Fruit fly (Drosophila melanogaster) whole organism, embryonic: Measurements from ENCODE around the gene CG11698.
A peak's percentile ranks its signal among the peaks of the same experiment; 100 is the strongest.

Experiments
- Abd-B ChIP-seq: fragments of 200-800 bp; sonication (Bioruptor generic); optimal IDR thresholded peaks from 2 replicates; lab custom pipeline; 2018; ENCODE audit warnings: missing biosample characterization, mild to moderate bottlenecking, missing genetic modification characterization, moderate library complexity
- CG10267 ChIP-seq: fragments of 200-800 bp; sonication (Bioruptor generic); optimal IDR thresholded peaks from 2 replicates; lab custom pipeline; 2018; ENCODE audit warnings: missing biosample characterization, mild to moderate bottlenecking, missing genetic modification characterization, moderate library complexity
- CG10565 ChIP-seq: fragments of 200-800 bp; sonication (Bioruptor generic); optimal IDR thresholded peaks from 3 replicates; lab custom pipeline; 2016; ENCODE audit warnings: missing biosample characterization, mild to moderate bottlenecking, missing genetic modification characterization
- CG12219 ChIP-seq: fragments of 200-800 bp; sonication (Bioruptor generic); optimal IDR thresholded peaks from 3 replicates; lab custom pipeline; 2018; ENCODE audit warnings: missing biosample characterization, mild to moderate bottlenecking, missing genetic modification characterization
- CG13123 ChIP-seq: fragments of 200-800 bp; sonication (Bioruptor generic); optimal IDR thresholded peaks from 2 replicates; lab custom pipeline; 2016; ENCODE audit warnings: missing biosample characterization, missing genetic modification characterization
- CG13296 ChIP-seq: fragments of 200-800 bp; sonication (Bioruptor generic); optimal IDR thresholded peaks from 3 replicates; lab custom pipeline; 2018; ENCODE audit warnings: missing biosample characterization, mild to moderate bottlenecking, missing genetic modification characterization
- CG14050 ChIP-seq: fragments of 200-800 bp; sonication (Bioruptor generic); IDR thresholded peaks from 3 replicates; pipeline ENCODE4 v1.3.6; 2022; ENCODE audit warnings: missing biosample characterization, missing genetic modification characterization
- CG14710 ChIP-seq: fragments of 200-800 bp; sonication (Bioruptor generic); optimal IDR thresholded peaks from 3 replicates; lab custom pipeline; 2019; ENCODE audit warnings: missing biosample characterization, mild to moderate bottlenecking, missing genetic modification characterization, moderate library complexity
- CG15269 ChIP-seq: fragments of 200-800 bp; sonication (Bioruptor generic); optimal IDR thresholded peaks from 2 replicates; lab custom pipeline; 2018; ENCODE audit warnings: missing biosample characterization, mild to moderate bottlenecking, missing genetic modification characterization, moderate library complexity
- CG1529 ChIP-seq: fragments of 200-800 bp; sonication (Bioruptor generic); optimal IDR thresholded peaks from 3 replicates; lab custom pipeline; 2018; ENCODE audit warnings: missing biosample characterization, missing genetic modification characterization
- CG1647 ChIP-seq: fragments of 200-800 bp; sonication (Bioruptor generic); optimal IDR thresholded peaks from 3 replicates; lab custom pipeline; 2016; ENCODE audit warnings: missing biosample characterization, missing genetic modification characterization
- CG1792 ChIP-seq: fragments of 200-800 bp; sonication (Bioruptor generic); optimal IDR thresholded peaks from 2 replicates; lab custom pipeline; 2016; ENCODE audit warnings: missing biosample characterization, missing genetic modification characterization
- CG1832 ChIP-seq: fragments of 200-800 bp; sonication (Bioruptor generic); optimal IDR thresholded peaks from 2 replicates; lab custom pipeline; 2017; ENCODE audit warnings: missing biosample characterization, mild to moderate bottlenecking, missing genetic modification characterization, inconsistent platforms
- CG2199 ChIP-seq: fragments of 200-800 bp; sonication (Bioruptor generic); IDR thresholded peaks from 3 replicates; pipeline ENCODE4 v1.3.6; 2022; ENCODE audit warnings: missing biosample characterization, missing genetic modification characterization
- CG2202 ChIP-seq: fragments of 200-800 bp; sonication (Bioruptor generic); optimal IDR thresholded peaks from 2 replicates; lab custom pipeline; 2018; ENCODE audit warnings: missing biosample characterization, mild to moderate bottlenecking, missing genetic modification characterization
- CG31388 ChIP-seq: fragments of 200-800 bp; sonication (Bioruptor generic); optimal IDR thresholded peaks from 2 replicates; lab custom pipeline; 2016; ENCODE audit warnings: missing biosample characterization, missing genetic modification characterization
- CG32767 ChIP-seq: fragments of 200-800 bp; sonication (Bioruptor generic); IDR thresholded peaks from 2 replicates; pipeline ENCODE4 v1.3.6; 2022; ENCODE audit warnings: missing biosample characterization, missing genetic modification characterization
- CG33213 ChIP-seq: fragments of 200-800 bp; sonication (Bioruptor generic); optimal IDR thresholded peaks from 3 replicates; lab custom pipeline; 2016; ENCODE audit warnings: missing biosample characterization, missing genetic modification characterization
- CG3847 ChIP-seq: fragments of 200-800 bp; sonication (Bioruptor generic); IDR thresholded peaks from 2 replicates; pipeline ENCODE4 v1.3.6; 2022; ENCODE audit warnings: missing biosample characterization, missing genetic modification characterization
- CG5180 ChIP-seq: fragments of 200-800 bp; sonication (Bioruptor generic); optimal IDR thresholded peaks from 3 replicates; lab custom pipeline; 2017; ENCODE audit warnings: missing biosample characterization, missing genetic modification characterization, mild to moderate bottlenecking, moderate library complexity, missing genetic modification reagents
- CG6254 ChIP-seq: fragments of 200-800 bp; sonication (Bioruptor generic); optimal IDR thresholded peaks from 3 replicates; lab custom pipeline; 2017; ENCODE audit warnings: mild to moderate bottlenecking, missing biosample characterization, missing genetic modification reagents, missing genetic modification characterization
- CG7271 ChIP-seq: fragments of 200-800 bp; sonication (Bioruptor generic); optimal IDR thresholded peaks from 2 replicates; lab custom pipeline; 2018; ENCODE audit warnings: missing biosample characterization, mild to moderate bottlenecking, missing genetic modification characterization, moderate library complexity
- CG7357 ChIP-seq: fragments of 200-800 bp; sonication (Bioruptor generic); IDR thresholded peaks from 3 replicates; pipeline ENCODE4 v1.3.6; 2022; ENCODE audit warnings: missing biosample characterization, missing genetic modification characterization
- CG7786 ChIP-seq: fragments of 200-800 bp; sonication (Bioruptor generic); optimal IDR thresholded peaks from 2 replicates; lab custom pipeline; 2016; ENCODE audit warnings: missing biosample characterization, missing genetic modification characterization
- CG7839 ChIP-seq: fragments of 200-800 bp; sonication (Bioruptor generic); optimal IDR thresholded peaks from 3 replicates; lab custom pipeline; 2018; ENCODE audit warnings: missing biosample characterization, mild to moderate bottlenecking, missing genetic modification characterization, moderate library complexity
- CG8924 ChIP-seq: fragments of 200-800 bp; optimal IDR thresholded peaks from 3 replicates; lab custom pipeline; 2019; ENCODE audit warnings: missing biosample characterization, mild to moderate bottlenecking, missing genetic modification characterization, moderate library complexity
- CG9215 ChIP-seq: fragments of 200-800 bp; sonication (Bioruptor generic); IDR thresholded peaks from 2 replicates; pipeline ENCODE4 v1.3.6; 2022; ENCODE audit warnings: missing biosample characterization, missing genetic modification characterization
- Dbx ChIP-seq: fragments of 200-800 bp; sonication (Bioruptor generic); IDR thresholded peaks from 3 replicates; pipeline ENCODE4 v1.3.6; 2022; ENCODE audit warnings: missing biosample characterization, missing genetic modification characterization
- Deaf1 ChIP-seq: fragments of 200-800 bp; optimal IDR thresholded peaks from 3 replicates; lab custom pipeline; 2019; ENCODE audit warnings: missing biosample characterization, mild to moderate bottlenecking, missing genetic modification characterization, moderate library complexity
- HLH4C ChIP-seq: fragments of 200-800 bp; sonication (Bioruptor generic); IDR thresholded peaks from 3 replicates; pipeline ENCODE4 v1.3.6; 2022; ENCODE audit warnings: missing biosample characterization, missing genetic modification characterization; ENCODE audit not compliant: partially characterized antibody
- Hr51 ChIP-seq, 2 experiments: fragments of 200-800 bp; sonication (Bioruptor generic); optimal IDR thresholded peaks; 2 replicates in 1 of 2; 3 replicates in 1 of 2; lab custom pipeline; 2016 to 2018; ENCODE audit warnings: missing biosample characterization in 2 of 2, missing genetic modification characterization in 2 of 2, mild to moderate bottlenecking in 1 of 2, moderate library complexity in 1 of 2
- Lpt ChIP-seq: fragments of >200 bp; optimal IDR thresholded peaks from 2 replicates; lab custom pipeline; 2018; ENCODE audit warnings: missing biosample characterization, missing genetic modification characterization
- Neu2 ChIP-seq: fragments of 200-800 bp; sonication (Bioruptor generic); optimal IDR thresholded peaks from 3 replicates; lab custom pipeline; 2016; ENCODE audit warnings: missing biosample characterization, missing genetic modification characterization, borderline replicate concordance
- Xbp1 ChIP-seq: fragments of 200-800 bp; sonication (Bioruptor generic); optimal IDR thresholded peaks from 3 replicates; lab custom pipeline; 2016; ENCODE audit warnings: missing biosample characterization, mild to moderate bottlenecking, missing genetic modification characterization
- ato ChIP-seq: fragments of 200-800 bp; sonication (Bioruptor generic); IDR thresholded peaks from 2 replicates; pipeline ENCODE4 v1.3.6; 2022; ENCODE audit warnings: missing biosample characterization, missing genetic modification characterization; ENCODE audit not compliant: partially characterized antibody
- disco-r ChIP-seq: fragments of 200-800 bp; sonication (Bioruptor generic); optimal IDR thresholded peaks from 2 replicates; lab custom pipeline; 2016; ENCODE audit warnings: missing biosample characterization, missing genetic modification characterization
- fd102C ChIP-seq: fragments of 200-800 bp; sonication (Bioruptor generic); optimal IDR thresholded peaks from 2 replicates; lab custom pipeline; 2018; ENCODE audit warnings: missing biosample characterization, mild to moderate bottlenecking, missing genetic modification characterization, moderate library complexity
- fu2 ChIP-seq: fragments of 200-800 bp; sonication (Bioruptor generic); optimal IDR thresholded peaks from 2 replicates; lab custom pipeline; 2016; ENCODE audit warnings: missing biosample characterization, missing genetic modification characterization
- kay ChIP-seq: fragments of 200-800 bp; sonication (Bioruptor generic); optimal IDR thresholded peaks from 2 replicates; lab custom pipeline; 2016; ENCODE audit warnings: missing biosample characterization, missing genetic modification characterization
- lola ChIP-seq, 3 experiments: fragments of >200 bp in 2 of 3; fragments of 200-800 bp in 1 of 3; sonication (Bioruptor generic) in 1 of 3; optimal IDR thresholded peaks; 2 replicates each; lab custom pipeline; 2017 to 2019; ENCODE audit warnings: missing biosample characterization in 3 of 3, missing genetic modification characterization in 3 of 3, mild to moderate bottlenecking in 1 of 3, moderate library complexity in 1 of 3
- lov ChIP-seq, 2 experiments: fragments of 200-800 bp in 1 of 2; fragments of >200 bp in 1 of 2; sonication (Bioruptor generic) in 1 of 2; IDR thresholded peaks in 1 of 2; optimal IDR thresholded peaks in 1 of 2; 2 replicates in 1 of 2; 3 replicates in 1 of 2; pipeline versions ENCODE4 v1.3.6 to Lab custom; 2017 to 2022; ENCODE audit warnings: missing biosample characterization in 1 of 2, missing genetic modification characterization in 1 of 2
- mam ChIP-seq: fragments of 200-800 bp; sonication (Bioruptor generic); optimal IDR thresholded peaks from 3 replicates; lab custom pipeline; 2016; ENCODE audit warnings: missing biosample characterization, missing genetic modification characterization
- rib ChIP-seq: fragments of 200-800 bp; sonication (Bioruptor generic); IDR thresholded peaks from 2 replicates; pipeline ENCODE4 v1.3.6; 2022; ENCODE audit warnings: missing biosample characterization, missing genetic modification characterization
- salm ChIP-seq: fragments of 200-800 bp; sonication (Bioruptor generic); optimal IDR thresholded peaks from 2 replicates; lab custom pipeline; 2018; ENCODE audit warnings: missing biosample characterization, mild to moderate bottlenecking, missing genetic modification characterization
- sd ChIP-seq: fragments of 200-800 bp; sonication (Bioruptor generic); optimal IDR thresholded peaks from 3 replicates; lab custom pipeline; 2018; ENCODE audit warnings: missing biosample characterization, mild to moderate bottlenecking, missing genetic modification characterization, moderate library complexity
- slou ChIP-seq: fragments of 200-800 bp; sonication (Bioruptor generic); optimal IDR thresholded peaks from 3 replicates; lab custom pipeline; 2016; ENCODE audit warnings: missing biosample characterization, missing genetic modification characterization
- sna ChIP-seq: fragments of 200-800 bp; sonication (Bioruptor generic); IDR thresholded peaks from 2 replicates; pipeline ENCODE4 v1.3.6; 2022; ENCODE audit warnings: missing biosample characterization, missing genetic modification characterization; ENCODE audit not compliant: partially characterized antibody
- zfh2 ChIP-seq: fragments of 200-800 bp; sonication (Bioruptor generic); optimal IDR thresholded peaks from 2 replicates; lab custom pipeline; 2016; ENCODE audit warnings: missing biosample characterization, missing genetic modification characterization

Gene CG11698

DNA sequence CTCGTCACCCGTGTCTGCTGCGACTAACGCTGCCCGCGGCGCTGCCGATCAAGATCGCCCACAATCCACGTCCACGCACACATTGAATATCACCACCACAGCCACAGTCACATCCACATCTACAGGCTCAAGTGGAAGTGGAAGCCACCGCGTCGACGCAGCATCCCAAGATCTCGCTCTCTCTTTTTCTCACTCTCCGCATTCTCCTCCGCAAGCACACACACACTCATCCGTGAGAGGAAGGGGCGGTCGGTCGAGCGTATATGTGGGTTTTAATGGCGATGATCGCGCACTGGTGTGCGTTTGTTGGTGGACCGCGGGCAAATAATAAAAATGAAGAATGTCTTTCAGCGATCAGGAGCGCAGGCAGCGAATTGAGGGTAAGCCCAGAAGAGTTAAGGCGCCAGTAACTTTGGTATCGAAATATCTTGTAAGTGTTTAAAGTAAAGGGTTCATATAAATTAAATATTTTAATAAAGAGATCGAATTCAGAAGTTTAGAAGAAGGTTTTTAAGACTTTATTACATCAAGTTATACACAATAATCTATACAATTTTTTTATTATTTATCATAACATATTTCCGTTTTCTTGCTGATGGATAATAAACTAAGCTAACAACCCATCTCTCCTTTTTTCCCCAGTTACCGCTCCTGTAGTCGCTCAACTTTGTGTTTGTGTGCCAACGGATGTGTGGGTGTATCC lies 21.9 kb downstream of the CG11698 start, which contains the start of gene Poxm (continued):
- no peak for TF ChIP-seq HLH4C (GFP tag; lab: Robert Waterston, UW)
- TF ChIP-seq Deaf1 (tag; lab: Kevin White, UChicago) = peak; percentile 56
- peak; percentile 81 for TF ChIP-seq CG5180 (GFP tag; lab: Kevin White, UChicago)
- TF ChIP-seq sna = no peak
- peak; percentile 57 for TF ChIP-seq CG12219
- TF ChIP-seq salm = peak; percentile 77
- peak; percentile 48; the same call in 1 of the 3 replicates for TF ChIP-seq Dbx (GFP tag; lab: Robert Waterston, UW)
- peak; percentile 3 for TF ChIP-seq disco-r (GFP tag; lab: Kevin White, UChicago)
- peak; percentile 86 for TF ChIP-seq CG6254 (GFP tag; lab: Kevin White, UChicago)
- TF ChIP-seq sd (tag; lab: Kevin White, UChicago) = peak; percentile 82
- peak; percentile 74 for TF ChIP-seq CG13123 (GFP tag; lab: Kevin White, UChicago)
- TF ChIP-seq CG7357 (GFP tag; lab: Robert Waterston, UW) = peak; percentile 87
- TF ChIP-seq rib (GFP tag; lab: Robert Waterston, UW) = no peak
- TF ChIP-seq CG7271 = no peak
- TF ChIP-seq zfh2 (GFP tag; lab: Kevin White, UChicago) = peak; percentile 43
- peak; percentile 33 for TF ChIP-seq CG10565 (GFP tag; lab: Kevin White, UChicago)
- peak; percentile 82; the same call in 1 of the 2 replicates for TF ChIP-seq CG32767 (GFP tag; lab: Robert Waterston, UW)
- TF ChIP-seq lola (GFP tag; optimal IDR thresholded peaks at IDR 0.05; lab: Kevin White, UChicago) = peak in 2 of 3 experiments; percentile 56 to 96
- TF ChIP-seq ato (GFP tag; lab: Robert Waterston, UW) = no peak
- TF ChIP-seq CG7839 (tag; lab: Kevin White, UChicago) = peak; percentile 97
- no peak for TF ChIP-seq lov (optimal IDR thresholded peaks at IDR 0.05; lab: Kevin White, UChicago)
- no peak for TF ChIP-seq lov (GFP tag; IDR thresholded peaks at IDR 0.05; lab: Robert Waterston, UW)
- TF ChIP-seq Hr51 (GFP tag; optimal IDR thresholded peaks at IDR 0.05; lab: Kevin White, UChicago) = peak; percentile 51 to 91
- 0 out of 3 replicates have a peak, but pooled peaks have one; percentile 10 for TF ChIP-seq CG2199 (GFP tag; lab: Robert Waterston, UW)
- no peak for TF ChIP-seq Lpt (GFP tag; lab: Kevin White, UChicago)
- peak; percentile 69 for TF ChIP-seq CG14050
- peak; percentile 65 for TF ChIP-seq CG2202 (tag; lab: Kevin White, UChicago)
- peak; percentile 1 for TF ChIP-seq fd102C (GFP tag; lab: Kevin White, UChicago)
- TF ChIP-seq CG14710 (tag; lab: Kevin White, UChicago) = peak; percentile 95
- TF ChIP-seq kay (GFP tag; lab: Kevin White, UChicago) = peak; percentile 74
- TF ChIP-seq slou (GFP tag; lab: Kevin White, UChicago) = peak; percentile 61
- peak; percentile 94 for TF ChIP-seq Abd-B (GFP tag; lab: Kevin White, UChicago)
- TF ChIP-seq CG1832 (GFP tag; lab: Kevin White, UChicago) = peak; percentile 34
- TF ChIP-seq CG3847 (GFP tag; lab: Robert Waterston, UW) = peak; percentile 84
- TF ChIP-seq CG1529 (GFP tag; lab: Kevin White, UChicago) = peak; percentile 90
- peak; percentile 94 for TF ChIP-seq CG8924 (tag; lab: Kevin White, UChicago)
- TF ChIP-seq CG31388 = peak; percentile 83
- peak; percentile 26 for TF ChIP-seq CG7786 (GFP tag; lab: Kevin White, UChicago)
- TF ChIP-seq CG10267 (tag; lab: Kevin White, UChicago) = peak; percentile 86
- TF ChIP-seq CG13296 = peak; percentile 80
- peak; percentile 60 for TF ChIP-seq mam (GFP tag; lab: Kevin White, UChicago)
- peak; percentile 92 for TF ChIP-seq CG15269 (tag; lab: Kevin White, UChicago)
- no peak for TF ChIP-seq Neu2 (GFP tag; lab: Kevin White, UChicago)
- peak; percentile 18 for TF ChIP-seq CG1792 (GFP tag; lab: Kevin White, UChicago)
- TF ChIP-seq CG1647 (GFP tag; lab: Kevin White, UChicago) = peak; percentile 44
- peak; percentile 21 for TF ChIP-seq CG33213
- TF ChIP-seq CG9215 (GFP tag; lab: Robert Waterston, UW) = peak; percentile 89
- no peak for TF ChIP-seq fu2 (GFP tag; lab: Kevin White, UChicago)
- TF ChIP-seq Xbp1 (GFP tag; lab: Kevin White, UChicago) = peak; percentile 92
